Worm (Caenorhabditis elegans): ENCODE measurements around the gene Y16B4A.2.

The Y16B4A.2 gene

ce11 chrX:14786821-14787556 is 15.3 kb upstream of the Y16B4A.2 start:
- TF ChIP-seq ceh-36 (tag; optimal IDR thresholded peaks at IDR 0.05) (no peak), hmg-4 (GFP tag; optimal IDR thresholded peaks at IDR 0.05) (no peak), hmbx-1 (tag; optimal IDR thresholded peaks at IDR 0.05) (no peak), ceh-13 (GFP tag; optimal IDR thresholded peaks at IDR 0.05) (no peak), ama-1 (optimal IDR thresholded peaks at IDR 0.05) (no peak), sea-1 (GFP tag; conservative IDR thresholded peaks at IDR 0.05) (no peak), B0310.2 (tag; optimal IDR thresholded peaks at IDR 0.05) (no peak), aly-1 (tag; optimal IDR thresholded peaks at IDR 0.05) (no peak), pes-1 (GFP tag; IDR thresholded peaks at IDR 0.05) (no peak), tbx-37 (GFP tag; conservative IDR thresholded peaks at IDR 0.05) (no peak), scrt-1 (GFP tag; IDR thresholded peaks at IDR 0.05) (no peak), flt-1 (GFP tag; IDR thresholded peaks at IDR 0.05) (no peak), hnd-1 (tag; optimal IDR thresholded peaks at IDR 0.05) (no peak), tbx-11 (GFP tag; IDR thresholded peaks at IDR 0.05) (no peak)

DNA sequence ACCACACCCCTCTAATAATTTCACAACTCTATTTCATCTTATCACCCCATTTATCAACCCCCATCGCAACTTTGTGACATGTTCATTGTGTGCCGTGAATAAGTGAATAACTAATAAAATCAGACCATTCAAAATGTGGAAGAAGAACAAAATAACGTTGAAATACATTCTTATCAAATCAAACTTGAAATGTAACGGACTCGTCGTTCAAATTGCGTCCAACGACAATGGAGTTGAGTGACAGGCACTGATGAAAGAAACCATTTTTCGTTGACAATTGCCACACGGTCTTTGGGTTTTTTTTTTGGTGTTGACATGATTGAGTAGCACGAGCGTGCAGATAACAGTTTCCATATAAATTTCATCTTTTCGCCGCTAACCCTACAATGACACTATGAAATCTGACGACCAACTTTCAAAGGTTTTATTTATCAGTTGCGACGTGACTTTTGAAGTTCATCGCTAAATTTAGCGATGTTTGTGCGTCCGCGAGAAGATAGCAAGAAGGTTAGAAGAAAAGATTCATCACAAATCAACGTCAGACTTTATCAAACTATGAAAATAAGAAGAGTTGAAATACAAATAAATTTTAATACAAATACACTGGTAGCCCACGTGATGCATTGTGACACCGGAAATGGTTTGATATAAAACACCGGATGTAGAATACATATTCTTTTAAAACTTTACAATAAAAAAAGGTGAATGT is 11.9 kb upstream of the Y16B4A.2 start:
- TF ChIP-seq ceh-36 (tag; optimal IDR thresholded peaks at IDR 0.05) (no peak), tbx-11 (GFP tag; IDR thresholded peaks at IDR 0.05) (no peak), ets-7 (tag; optimal IDR thresholded peaks at IDR 0.05) (no peak), ceh-13 (GFP tag; optimal IDR thresholded peaks at IDR 0.05) (no peak), sea-1 (GFP tag; conservative IDR thresholded peaks at IDR 0.05) (no peak), F13C5.2 (tag; optimal IDR thresholded peaks at IDR 0.05) (no peak), hmg-4 (GFP tag; optimal IDR thresholded peaks at IDR 0.05) (no peak), B0310.2 (tag; optimal IDR thresholded peaks at IDR 0.05) (no peak), flt-1 (GFP tag; IDR thresholded peaks at IDR 0.05) (no peak), aly-1 (tag; optimal IDR thresholded peaks at IDR 0.05) (no peak), ama-1 (optimal IDR thresholded peaks at IDR 0.05) (no peak), hmbx-1 (tag; optimal IDR thresholded peaks at IDR 0.05) (no peak), scrt-1 (GFP tag; IDR thresholded peaks at IDR 0.05) (no peak), hnd-1 (tag; optimal IDR thresholded peaks at IDR 0.05) (no peak), pes-1 (GFP tag; IDR thresholded peaks at IDR 0.05) (no peak), tbx-37 (GFP tag; conservative IDR thresholded peaks at IDR 0.05) (no peak), tra-4 (tag; optimal IDR thresholded peaks at IDR 0.05) (no peak)

DNA sequence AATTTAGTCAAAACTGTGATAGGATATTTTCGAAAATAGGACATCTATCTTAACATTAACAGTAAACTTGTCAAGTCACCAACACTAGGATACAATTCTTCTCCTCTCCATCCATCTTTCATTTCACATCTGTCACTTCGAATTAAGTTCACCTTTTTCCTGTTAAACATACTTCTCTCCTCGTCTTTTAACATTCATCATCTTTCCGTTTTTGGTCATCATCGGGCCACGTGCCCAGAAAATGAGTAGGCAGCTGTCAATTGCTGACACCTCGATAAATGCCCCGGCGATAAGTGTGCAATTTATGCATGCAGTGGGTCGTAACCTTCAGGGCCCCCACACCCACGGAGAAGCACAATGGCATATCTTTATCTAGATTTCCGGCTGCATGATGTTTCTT is 8.5 kb upstream of the Y16B4A.2 start:
- TF ChIP-seq hnd-1 (tag; optimal IDR thresholded peaks at IDR 0.05) (no peak), pes-1 (GFP tag; IDR thresholded peaks at IDR 0.05) (no peak), flt-1 (GFP tag; IDR thresholded peaks at IDR 0.05) (no peak), tra-4 (tag; optimal IDR thresholded peaks at IDR 0.05) (no peak), aly-1 (tag; optimal IDR thresholded peaks at IDR 0.05) (no peak), F13C5.2 (tag; optimal IDR thresholded peaks at IDR 0.05) (no peak), ets-7 (tag; optimal IDR thresholded peaks at IDR 0.05) (no peak), B0310.2 (tag; optimal IDR thresholded peaks at IDR 0.05) (no peak), ceh-13 (GFP tag; optimal IDR thresholded peaks at IDR 0.05) (no peak), ama-1 (optimal IDR thresholded peaks at IDR 0.05) (no peak), sea-1 (GFP tag; conservative IDR thresholded peaks at IDR 0.05) (no peak), tbx-37 (GFP tag; conservative IDR thresholded peaks at IDR 0.05) (no peak), scrt-1 (GFP tag; IDR thresholded peaks at IDR 0.05) (no peak), tbx-11 (GFP tag; IDR thresholded peaks at IDR 0.05) (no peak), hmg-4 (GFP tag; optimal IDR thresholded peaks at IDR 0.05) (no peak), ceh-36 (tag; optimal IDR thresholded peaks at IDR 0.05) (no peak), hmbx-1 (tag; optimal IDR thresholded peaks at IDR 0.05) (no peak)

DNA sequence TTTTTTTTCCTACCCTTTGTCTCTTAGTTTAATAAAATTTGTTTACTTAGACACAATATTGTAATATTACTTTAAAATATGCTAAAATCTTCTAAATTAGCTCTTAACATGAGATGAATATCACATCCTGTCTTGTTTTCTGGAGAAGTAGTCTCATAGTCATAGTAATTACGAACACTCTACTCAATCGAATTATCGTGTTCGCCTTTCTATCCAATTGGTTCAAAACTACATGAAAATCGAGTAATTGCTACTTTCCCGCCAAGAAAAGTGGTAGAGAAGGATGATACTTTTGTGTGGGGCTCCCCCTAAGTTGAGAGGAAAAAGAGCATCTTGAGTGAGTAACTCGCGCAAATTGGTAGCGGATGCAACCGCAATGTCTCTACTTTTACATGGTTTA is 6.5 kb upstream of the Y16B4A.2 start:
- TF ChIP-seq ceh-36 (tag; optimal IDR thresholded peaks at IDR 0.05), result no peak

DNA sequence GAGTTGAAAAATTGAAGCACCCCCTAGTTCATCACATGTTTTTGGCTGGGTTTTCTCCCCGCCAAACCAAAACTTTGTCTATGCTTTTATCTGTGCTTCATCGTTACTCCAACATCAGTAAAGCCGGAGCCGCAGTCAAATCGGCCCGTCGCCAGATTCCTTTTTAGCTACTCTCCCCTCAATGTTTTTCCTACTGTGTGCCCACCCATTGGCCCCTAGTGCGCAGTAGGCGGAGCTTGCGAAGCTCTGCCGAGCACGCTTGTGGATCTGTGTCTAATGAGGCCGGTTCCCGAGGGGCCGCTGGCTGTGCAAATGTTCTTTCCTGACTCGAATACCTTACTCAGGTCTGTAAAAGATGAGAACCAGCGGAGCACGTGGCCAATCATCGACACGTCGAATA is 4.7 kb upstream of the Y16B4A.2 start:
- no peak for TF ChIP-seq pes-1 (GFP tag; IDR thresholded peaks at IDR 0.05)
- peak; percentile 29 for TF ChIP-seq hmg-4 (GFP tag; optimal IDR thresholded peaks at IDR 0.05)
- no peak for TF ChIP-seq hmbx-1 (tag; optimal IDR thresholded peaks at IDR 0.05)

DNA sequence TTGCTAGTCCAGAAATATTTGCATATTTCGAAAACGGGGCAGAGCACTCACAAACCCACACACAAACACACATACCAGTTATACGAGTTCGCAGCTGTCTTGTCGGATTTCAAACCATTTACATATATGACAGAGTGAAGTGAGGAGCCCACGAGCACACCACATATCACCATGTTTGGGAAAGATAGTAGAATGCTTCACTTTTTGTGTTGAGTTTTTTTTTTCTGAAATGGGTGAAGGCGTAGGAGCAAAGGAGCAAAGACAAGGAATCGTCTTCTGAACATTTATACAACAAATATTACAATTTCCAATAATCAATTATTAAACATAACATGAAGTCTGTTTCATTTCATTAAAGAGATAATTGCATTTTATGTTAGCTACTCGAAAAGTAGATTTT is 3.6 kb upstream of the Y16B4A.2 start:
- no peak for TF ChIP-seq ets-7 (tag; optimal IDR thresholded peaks at IDR 0.05)
- no peak for TF ChIP-seq tbx-37 (GFP tag; conservative IDR thresholded peaks at IDR 0.05)
- TF ChIP-seq sea-1 (GFP tag; conservative IDR thresholded peaks at IDR 0.05), result no peak
- no peak for TF ChIP-seq flt-1 (GFP tag; IDR thresholded peaks at IDR 0.05)
- no peak for TF ChIP-seq F13C5.2 (tag; optimal IDR thresholded peaks at IDR 0.05)
- no peak for TF ChIP-seq hmbx-1 (tag; optimal IDR thresholded peaks at IDR 0.05)
- TF ChIP-seq tra-4 (tag; optimal IDR thresholded peaks at IDR 0.05), result no peak
- TF ChIP-seq ceh-13 (GFP tag; optimal IDR thresholded peaks at IDR 0.05), result no peak

DNA sequence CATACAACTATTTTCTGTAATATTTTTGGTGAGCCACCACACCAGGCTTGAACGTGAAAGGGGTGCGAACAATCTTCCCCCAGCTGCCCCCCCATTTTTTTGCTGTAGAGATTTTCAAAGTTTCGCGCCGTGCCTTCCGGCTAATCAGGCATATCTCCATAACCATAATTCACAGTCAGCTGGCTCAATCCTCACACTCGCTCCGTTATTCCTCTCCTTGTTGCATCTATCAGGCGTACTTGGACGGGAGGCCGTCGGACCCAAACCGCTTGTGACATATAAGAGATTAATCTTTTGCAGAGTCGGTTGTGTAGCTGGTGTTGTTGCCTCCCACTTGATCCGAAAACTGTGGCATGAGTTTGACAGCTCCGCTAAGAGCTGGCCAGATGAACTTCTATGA is 1.6 kb upstream of the Y16B4A.2 start, which contains the start of gene unc-3:
unc-3 (plus strand) TSS at position 301 of the 400 bp plus-strand sequence.
- TF ChIP-seq hnd-1 (tag; optimal IDR thresholded peaks at IDR 0.05) (no peak), B0310.2 (tag; optimal IDR thresholded peaks at IDR 0.05) (no peak), sea-1 (GFP tag; conservative IDR thresholded peaks at IDR 0.05) (no peak), ets-7 (tag; optimal IDR thresholded peaks at IDR 0.05) (no peak), hmbx-1 (tag; optimal IDR thresholded peaks at IDR 0.05) (no peak), ama-1 (optimal IDR thresholded peaks at IDR 0.05) (no peak)

DNA sequence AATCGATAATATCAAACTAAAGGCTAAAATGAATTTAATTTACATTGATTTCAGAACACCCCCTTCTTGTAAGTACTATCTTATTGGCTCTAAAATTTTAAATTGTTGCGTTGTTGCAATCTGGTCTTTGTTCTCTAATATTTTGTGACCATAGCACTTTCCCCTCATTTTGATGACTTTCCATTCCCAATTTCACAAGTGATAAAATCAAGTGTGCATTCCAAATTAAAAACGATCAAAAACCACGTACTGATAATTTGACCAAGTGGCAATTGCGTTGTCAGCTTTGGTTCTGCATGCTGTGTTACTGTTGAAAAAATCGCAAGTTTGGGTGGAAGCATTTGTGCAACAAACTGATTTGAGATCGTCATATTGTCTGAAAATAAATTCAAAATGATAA is 1.3 kb downstream of the Y16B4A.2 start:
- no peak for TF ChIP-seq hmg-4 (GFP tag; optimal IDR thresholded peaks at IDR 0.05)
- no peak for TF ChIP-seq tra-4 (tag; optimal IDR thresholded peaks at IDR 0.05)
- TF ChIP-seq ceh-13 (GFP tag; optimal IDR thresholded peaks at IDR 0.05), result no peak
- no peak for TF ChIP-seq ceh-36 (tag; optimal IDR thresholded peaks at IDR 0.05)
- TF ChIP-seq scrt-1 (GFP tag; IDR thresholded peaks at IDR 0.05), result no peak
- TF ChIP-seq B0310.2 (tag; optimal IDR thresholded peaks at IDR 0.05), result no peak
- no peak for TF ChIP-seq tbx-37 (GFP tag; conservative IDR thresholded peaks at IDR 0.05)
- no peak for TF ChIP-seq ama-1 (optimal IDR thresholded peaks at IDR 0.05)
- TF ChIP-seq hnd-1 (tag; optimal IDR thresholded peaks at IDR 0.05), result no peak
- TF ChIP-seq sea-1 (GFP tag; conservative IDR thresholded peaks at IDR 0.05), result no peak
- TF ChIP-seq ets-7 (tag; optimal IDR thresholded peaks at IDR 0.05), result no peak
- TF ChIP-seq hmbx-1 (tag; optimal IDR thresholded peaks at IDR 0.05), result no peak
- no peak for TF ChIP-seq tbx-11 (GFP tag; IDR thresholded peaks at IDR 0.05)
- TF ChIP-seq aly-1 (tag; optimal IDR thresholded peaks at IDR 0.05), result no peak
- no peak for TF ChIP-seq flt-1 (GFP tag; IDR thresholded peaks at IDR 0.05)
- TF ChIP-seq F13C5.2 (tag; optimal IDR thresholded peaks at IDR 0.05), result no peak
- no peak for TF ChIP-seq pes-1 (GFP tag; IDR thresholded peaks at IDR 0.05)
